Worm (Caenorhabditis elegans): ENCODE data around the gene sre-36.

Gene sre-36

DNA sequence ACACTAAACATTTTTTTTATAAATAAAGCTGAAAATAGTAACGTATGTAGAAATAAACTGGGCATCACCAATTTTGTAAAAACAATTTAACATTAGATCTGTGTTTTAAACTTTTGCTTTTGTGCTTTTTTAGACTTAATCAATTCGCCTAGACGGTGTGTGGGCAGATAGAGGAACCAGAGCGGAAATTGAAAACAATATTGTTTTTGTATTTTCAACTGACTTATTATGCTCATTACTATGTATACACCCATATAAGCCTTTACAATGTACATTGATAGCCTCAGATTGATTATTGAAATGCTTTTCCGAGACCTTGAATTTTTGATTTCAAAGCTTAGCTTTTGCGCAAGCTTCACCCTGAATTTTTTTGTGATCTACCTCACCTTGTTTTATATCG is 30.5 kb downstream of the sre-36 start, which contains the start of gene str-73:
Gene str-73, plus strand, starts transcription at position 301 of the 400 bp plus-strand sequence.
- TF ChIP-seq unc-62 (GFP tag; optimal IDR thresholded peaks at IDR 0.05), result no peak

DNA sequence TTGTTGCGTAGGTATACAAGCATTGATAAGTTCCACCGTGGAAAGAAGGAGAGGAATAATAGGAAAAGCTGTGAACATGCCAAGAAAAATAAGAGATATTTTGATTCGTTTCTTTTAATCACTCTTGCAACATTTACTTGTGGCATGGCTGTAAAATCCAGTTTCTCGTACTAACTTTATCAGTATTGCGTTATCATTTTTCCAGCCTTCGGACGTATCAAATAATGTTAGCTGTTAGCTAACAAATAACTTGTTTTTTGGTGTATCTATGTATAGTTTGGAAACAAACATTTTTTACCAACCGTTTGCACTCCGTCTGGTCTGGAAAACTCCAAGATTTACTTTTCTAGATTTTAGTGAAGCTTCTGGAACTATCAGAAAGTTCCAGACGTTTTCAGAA is 34.0 kb downstream of the sre-36 start, which contains the start of gene clec-234:
Gene clec-234, minus strand, starts transcription at position 101 of the 400 bp plus-strand sequence.
- TF ChIP-seq unc-62 (GFP tag; optimal IDR thresholded peaks at IDR 0.05), result no peak

DNA sequence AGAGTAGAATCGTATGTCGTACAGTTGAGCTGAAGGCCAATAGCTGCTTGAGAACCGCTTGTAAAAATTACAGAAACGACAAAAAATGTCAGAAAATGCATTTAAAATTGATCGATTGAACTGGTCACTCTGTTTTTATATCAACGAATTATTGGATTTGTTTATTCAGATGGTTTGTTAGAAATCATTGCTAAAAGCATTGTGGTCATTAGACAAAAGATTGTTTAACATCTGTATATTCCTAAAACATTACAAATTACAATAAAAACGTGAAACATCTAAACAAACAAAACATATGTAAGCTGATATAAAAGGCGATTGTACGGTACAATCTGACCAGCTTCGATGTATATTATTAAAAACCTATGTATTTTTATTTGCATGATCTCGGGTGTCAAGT is 36.0 kb downstream of the sre-36 start, which contains the start of the genes F26D2.13 and F26D2.14:
Gene F26D2.13, minus strand, starts transcription at position 101 of the 400 bp plus-strand sequence.
Gene F26D2.14, plus strand, starts transcription at position 346 of the 400 bp plus-strand sequence.
- TF ChIP-seq unc-62 (GFP tag; optimal IDR thresholded peaks at IDR 0.05), result no peak

DNA sequence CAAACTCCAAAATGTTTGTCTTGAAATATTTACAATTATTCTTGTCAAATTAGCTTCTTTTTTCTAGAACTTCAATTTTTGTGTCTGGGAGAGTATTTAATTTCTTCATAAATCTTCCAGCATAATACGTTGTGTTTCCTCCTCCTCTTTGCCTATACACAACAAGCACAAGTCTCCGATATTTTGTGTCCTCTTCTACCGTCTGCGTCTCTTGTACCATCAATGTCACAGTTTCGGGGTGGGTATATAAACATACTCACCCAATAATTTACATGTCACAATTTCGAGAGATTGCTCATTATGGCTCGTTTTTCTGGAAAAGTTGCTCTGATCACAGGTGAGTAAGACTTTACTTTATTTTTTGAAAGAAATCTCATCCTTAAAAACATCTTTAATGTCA is 38.1 kb downstream of the sre-36 start, which contains the start of gene F26D2.15:
Gene F26D2.15, plus strand, starts transcription at position 301 of the 400 bp plus-strand sequence.
- TF ChIP-seq unc-62 (GFP tag; optimal IDR thresholded peaks at IDR 0.05), result no peak

DNA sequence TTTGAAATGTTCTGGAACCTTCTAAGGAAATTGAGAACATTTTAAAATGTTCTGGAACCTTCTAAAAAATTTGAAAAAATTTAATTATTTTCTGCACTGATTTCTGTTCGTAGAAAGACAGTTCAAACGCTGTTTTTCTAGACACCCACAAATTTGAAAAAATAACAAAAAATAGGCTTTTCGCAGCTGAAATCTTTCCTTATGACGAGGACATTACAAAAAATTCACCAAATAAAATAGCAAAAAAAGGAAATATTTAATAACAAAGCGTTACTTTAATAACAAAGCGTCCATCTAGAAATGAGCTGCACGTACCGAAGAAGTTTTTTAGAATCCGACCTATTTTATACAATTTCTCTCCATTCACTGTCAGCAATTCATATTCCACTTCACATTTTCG is 44.1 kb downstream of the sre-36 start, which contains the start of gene srh-141:
Gene srh-141, plus strand, starts transcription at position 301 of the 400 bp plus-strand sequence.
- no peak for TF ChIP-seq unc-62 (GFP tag; optimal IDR thresholded peaks at IDR 0.05)

DNA sequence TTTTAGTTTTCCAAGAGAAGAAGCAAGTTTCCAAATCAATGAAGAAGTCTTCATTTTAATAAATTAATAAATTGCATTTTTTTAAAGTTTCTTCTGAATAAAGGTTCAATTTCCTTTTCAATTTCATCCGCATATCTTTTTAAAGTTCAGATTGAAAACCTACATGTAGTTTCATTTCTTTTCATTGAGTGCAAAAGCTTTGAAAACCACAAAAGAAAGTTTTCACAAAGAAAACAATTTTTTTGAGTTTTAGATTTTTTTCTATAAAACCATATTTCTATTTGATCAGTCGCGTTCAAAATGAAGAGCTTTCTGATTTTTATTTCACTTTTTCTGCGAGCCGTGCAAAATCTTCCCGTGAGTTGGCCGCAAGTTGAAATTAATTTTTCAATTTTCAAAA is 46.2 kb downstream of the sre-36 start, which contains the start of gene T08G3.6:
Gene T08G3.6, plus strand, starts transcription at position 301 of the 400 bp plus-strand sequence.
- no peak for TF ChIP-seq unc-62 (GFP tag; optimal IDR thresholded peaks at IDR 0.05)

DNA sequence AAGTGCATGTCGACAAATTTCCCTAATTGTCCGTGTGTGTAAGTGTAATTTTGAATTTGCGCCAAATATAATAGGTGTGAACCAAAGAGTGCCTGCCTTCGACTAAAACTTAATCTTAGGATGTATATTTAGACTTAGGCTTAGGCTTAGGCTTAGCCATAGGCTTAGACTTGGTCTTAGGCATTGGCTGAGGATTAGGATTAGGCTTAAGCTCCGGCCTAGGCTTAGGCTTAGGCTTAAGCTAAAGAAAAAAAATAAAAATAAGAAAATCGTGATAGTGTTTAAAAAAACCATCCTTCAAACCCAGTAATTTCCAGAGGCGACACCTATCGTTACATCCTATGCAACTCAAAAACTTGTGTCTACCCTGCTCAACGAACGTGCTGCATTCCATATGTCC is 46.7 kb downstream of the sre-36 start:
- TF ChIP-seq unc-62 (GFP tag; optimal IDR thresholded peaks at IDR 0.05), result no peak

DNA sequence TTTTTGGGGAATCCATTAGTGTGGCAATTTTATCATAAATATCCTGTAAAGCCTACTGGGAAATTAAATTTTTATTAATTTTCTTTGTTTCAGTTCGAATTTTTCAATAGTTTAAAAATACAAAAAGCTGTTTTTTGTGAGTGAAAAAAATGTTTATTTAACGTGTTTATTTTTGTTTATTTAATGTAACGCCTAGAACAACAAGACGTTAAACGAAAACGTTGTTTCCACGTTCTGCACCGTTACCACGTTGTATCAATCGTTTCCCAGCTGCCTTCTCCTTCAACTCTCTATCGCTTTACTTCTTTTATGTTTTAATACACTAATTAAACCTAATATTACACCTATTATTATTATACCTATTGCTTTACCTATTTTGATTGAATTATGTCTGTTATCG is 48.2 kb downstream of the sre-36 start, which contains the start of gene T08G3.13:
Gene T08G3.13, plus strand, starts transcription at position 301 of the 400 bp plus-strand sequence.
- no peak for TF ChIP-seq unc-62 (GFP tag; optimal IDR thresholded peaks at IDR 0.05)
